Worm (Caenorhabditis elegans) whole organism, young adult: Measurements from ENCODE around the gene efk-1.

ENCODE experiments used
- B0019.2 ChIP-seq: fragments of 200-800 bp; sonication (Bioruptor generic); conservative IDR thresholded peaks from 2 replicates; pipeline ENCODE4 v1.3.6; 2022; ENCODE audit warnings: missing genetic modification reagents, missing genetic modification characterization, missing compliant biosample characterization
- B0336.3 ChIP-seq: fragments of 200-800 bp; sonication (Bioruptor generic); IDR thresholded peaks from 2 replicates; pipeline ENCODE4 v1.3.6; 2022; ENCODE audit warnings: missing genetic modification characterization, missing compliant biosample characterization
- C17E4.6 ChIP-seq: fragments of 200-800 bp; sonication (Bioruptor generic); IDR thresholded peaks from 2 replicates; pipeline ENCODE4 v1.3.6; 2022; ENCODE audit warnings: missing genetic modification reagents, missing genetic modification characterization, missing compliant biosample characterization
- F52B5.7 ChIP-seq: sonication (generic microtip); optimal IDR thresholded peaks from 2 replicates; lab custom pipeline; 2016; ENCODE audit warnings: mild to moderate bottlenecking, missing genetic modification characterization, missing compliant biosample characterization
- F55B11.4 ChIP-seq: sonication (generic microtip); optimal IDR thresholded peaks from 2 replicates; lab custom pipeline; 2016; ENCODE audit warnings: missing compliant biosample characterization, missing genetic modification characterization, borderline replicate concordance; ENCODE audit not compliant: insufficient read depth
- T07F8.4 ChIP-seq: sonication (generic microtip); optimal IDR thresholded peaks from 2 replicates; lab custom pipeline; 2016; ENCODE audit warnings: mild to moderate bottlenecking, missing genetic modification characterization, moderate library complexity, missing compliant biosample characterization
- Y53G8AR.9 ChIP-seq: fragments of 200-800 bp; sonication (Bioruptor generic); conservative IDR thresholded peaks from 2 replicates; pipeline ENCODE4 v1.3.6; 2022; ENCODE audit warnings: missing genetic modification reagents, missing genetic modification characterization, missing compliant biosample characterization
- Y79H2A.3 ChIP-seq: fragments of 200-800 bp; sonication (Bioruptor generic); conservative IDR thresholded peaks from 2 replicates; pipeline ENCODE4 v1.3.6; 2022; ENCODE audit warnings: missing genetic modification reagents, missing genetic modification characterization, missing compliant biosample characterization
- aptf-3 ChIP-seq: fragments of 200-800 bp; sonication (Bioruptor generic); IDR thresholded peaks from 2 replicates; pipeline ENCODE4 v1.3.6; 2022; ENCODE audit warnings: missing genetic modification characterization, missing compliant biosample characterization
- athp-1 ChIP-seq: sonication (generic microtip); optimal IDR thresholded peaks from 2 replicates; lab custom pipeline; 2017; ENCODE audit warnings: mild to moderate bottlenecking, missing genetic modification characterization, missing compliant biosample characterization
- attf-3 ChIP-seq: fragments of 200-800 bp; sonication (Bioruptor generic); conservative IDR thresholded peaks from 2 replicates; pipeline ENCODE4 v1.3.6; 2022; ENCODE audit warnings: missing genetic modification reagents, missing genetic modification characterization, missing compliant biosample characterization
- ccch-3 ChIP-seq: fragments of 200-800 bp; sonication (Bioruptor generic); optimal IDR thresholded peaks from 2 replicates; lab custom pipeline; 2018; ENCODE audit warnings: mild to moderate bottlenecking, missing genetic modification characterization, missing compliant biosample characterization
- cebp-1 ChIP-seq, 2 experiments: fragments of 200-800 bp in 1 of 2; sonication (Bioruptor generic) in 1 of 2; sonication (generic microtip) in 1 of 2; IDR thresholded peaks in 1 of 2; optimal IDR thresholded peaks in 1 of 2; 2 replicates each; pipeline versions ENCODE4 v1.3.6 to Lab custom; 2017 to 2022; ENCODE audit warnings: missing compliant biosample characterization in 2 of 2, missing genetic modification characterization in 2 of 2, mild to moderate bottlenecking in 1 of 2, missing genetic modification reagents in 1 of 2, moderate library complexity in 1 of 2
- ceh-100 ChIP-seq: fragments of 200-800 bp; sonication (Bioruptor generic); IDR thresholded peaks from 2 replicates; pipeline ENCODE4 v1.3.6; 2022; ENCODE audit warnings: missing genetic modification reagents, missing genetic modification characterization, missing compliant biosample characterization
- die-1 ChIP-seq: sonication (generic microtip); optimal IDR thresholded peaks from 2 replicates; lab custom pipeline; 2016; ENCODE audit warnings: missing genotype, mild to moderate bottlenecking, missing genetic modification characterization, missing compliant biosample characterization
- dpl-1 ChIP-seq: fragments of 150-350 bp; optimal IDR thresholded peaks from 2 replicates; lab custom pipeline; 2014; ENCODE audit warnings: missing biosample characterization, missing genetic modification reagents, missing genetic modification characterization
- efl-1 ChIP-seq: fragments of 150-350 bp; optimal IDR thresholded peaks from 2 replicates; lab custom pipeline; 2014; ENCODE audit warnings: missing biosample characterization, missing genetic modification reagents, missing genetic modification characterization
- egl-18 ChIP-seq: fragments of 200-800 bp; sonication (Bioruptor generic); IDR thresholded peaks from 2 replicates; pipeline ENCODE4 v1.3.6; 2022; ENCODE audit warnings: missing genetic modification reagents, missing genetic modification characterization, missing compliant biosample characterization
- ets-4 ChIP-seq: fragments of 200-800 bp; sonication (Bioruptor generic); optimal IDR thresholded peaks from 2 replicates; lab custom pipeline; 2018; ENCODE audit warnings: mild to moderate bottlenecking, missing genetic modification characterization, missing compliant biosample characterization
- gei-17 ChIP-seq: fragments of 200-800 bp; sonication (Bioruptor generic); optimal IDR thresholded peaks from 2 replicates; lab custom pipeline; 2018; ENCODE audit warnings: mild to moderate bottlenecking, missing genetic modification characterization, missing compliant biosample characterization
- him-1 ChIP-seq: sonication (generic microtip); optimal IDR thresholded peaks from 2 replicates; lab custom pipeline; 2016; ENCODE audit warnings: missing genotype, missing genetic modification reagents, missing genetic modification characterization, missing compliant biosample characterization
- hlh-26 ChIP-seq: fragments of 200-800 bp; sonication (Bioruptor generic); conservative IDR thresholded peaks from 2 replicates; pipeline ENCODE4 v1.3.6; 2022; ENCODE audit warnings: missing genetic modification reagents, missing genetic modification characterization, missing compliant biosample characterization
- hrde-1 ChIP-seq: sonication (generic microtip); optimal IDR thresholded peaks from 2 replicates; lab custom pipeline; 2016; ENCODE audit warnings: missing genetic modification characterization, mild to moderate bottlenecking, missing compliant biosample characterization, moderate library complexity, missing genotype, missing genetic modification reagents, borderline replicate concordance
- let-526 ChIP-seq: fragments of 200-800 bp; sonication (Bioruptor generic); IDR thresholded peaks from 2 replicates; pipeline ENCODE4 v1.3.6; 2022; ENCODE audit warnings: missing genetic modification reagents, missing genetic modification characterization, missing compliant biosample characterization
- let-607 ChIP-seq, 2 experiments: fragments of 200-800 bp in 1 of 2; sonication (Bioruptor generic) in 1 of 2; sonication (generic microtip) in 1 of 2; optimal IDR thresholded peaks; 2 replicates each; lab custom pipeline; 2016 to 2018; ENCODE audit warnings: mild to moderate bottlenecking in 2 of 2, missing compliant biosample characterization in 2 of 2, missing genetic modification characterization in 2 of 2, moderate library complexity in 2 of 2, missing genotype in 1 of 2
- lin-26 ChIP-seq: fragments of 200-800 bp; sonication (Bioruptor generic); IDR thresholded peaks from 2 replicates; pipeline ENCODE4 v1.3.6; 2022; ENCODE audit warnings: missing genetic modification reagents, missing genetic modification characterization, missing compliant biosample characterization
- lin-35 ChIP-seq, 3 experiments: fragments of 150-350 bp in 2 of 3; sonication (generic microtip) in 1 of 3; optimal IDR thresholded peaks; 2 replicates each; lab custom pipeline; 2014 to 2018; ENCODE audit warnings: missing biosample characterization in 3 of 3, missing genetic modification characterization in 3 of 3, missing genetic modification reagents in 3 of 3
- lsl-1 ChIP-seq: fragments of 200-800 bp; sonication (Bioruptor generic); optimal IDR thresholded peaks from 2 replicates; lab custom pipeline; 2018; ENCODE audit warnings: mild to moderate bottlenecking, missing genetic modification characterization, moderate library complexity, missing compliant biosample characterization
- madf-6 ChIP-seq: fragments of 200-800 bp; sonication (Bioruptor generic); IDR thresholded peaks from 2 replicates; pipeline ENCODE4 v1.3.6; 2022; ENCODE audit warnings: missing genetic modification reagents, missing genetic modification characterization, missing compliant biosample characterization
- mcd-1 ChIP-seq: fragments of 200-800 bp; sonication (Bioruptor generic); IDR thresholded peaks from 2 replicates; pipeline ENCODE4 v1.3.6; 2022; ENCODE audit warnings: missing genetic modification reagents, missing genetic modification characterization, missing compliant biosample characterization
- nfya-2 ChIP-seq: fragments of 200-800 bp; sonication (Bioruptor generic); IDR thresholded peaks from 2 replicates; pipeline ENCODE4 v1.3.6; 2022; ENCODE audit warnings: missing genetic modification reagents, missing genetic modification characterization, missing compliant biosample characterization
- nhr-27 ChIP-seq: fragments of 200-800 bp; sonication (Bioruptor generic); optimal IDR thresholded peaks from 2 replicates; lab custom pipeline; 2018; ENCODE audit warnings: mild to moderate bottlenecking, missing genetic modification characterization, moderate library complexity, missing compliant biosample characterization
- nhr-80 ChIP-seq: sonication (generic microtip); optimal IDR thresholded peaks from 2 replicates; lab custom pipeline; 2016; ENCODE audit warnings: missing genetic modification characterization, missing compliant biosample characterization
- nhr-90 ChIP-seq: sonication (generic microtip); optimal IDR thresholded peaks from 2 replicates; lab custom pipeline; 2016; ENCODE audit warnings: missing genotype, mild to moderate bottlenecking, missing genetic modification characterization, missing compliant biosample characterization
- pbrm-1 ChIP-seq: fragments of 200-800 bp; sonication (Bioruptor generic); IDR thresholded peaks from 2 replicates; pipeline ENCODE4 v1.3.6; 2022; ENCODE audit warnings: missing genetic modification reagents, missing genetic modification characterization, missing compliant biosample characterization
- rec-8 ChIP-seq, 2 experiments: sonication (generic microtip); optimal IDR thresholded peaks; 2 replicates each; lab custom pipeline; 2016; ENCODE audit warnings: mild to moderate bottlenecking in 2 of 2, missing genetic modification characterization in 2 of 2, missing genetic modification reagents in 2 of 2, missing genotype in 2 of 2, missing biosample characterization in 1 of 2, missing compliant biosample characterization in 1 of 2, moderate library complexity in 1 of 2
- snpc-1.1 ChIP-seq: sonication (generic microtip); optimal IDR thresholded peaks from 2 replicates; lab custom pipeline; 2017; ENCODE audit warnings: missing genetic modification characterization, mild to moderate bottlenecking, missing compliant biosample characterization, antibody characterized with exemption, moderate library complexity, missing genotype, missing genetic modification reagents; ENCODE audit not compliant: insufficient read depth
- snpc-1.3 ChIP-seq: sonication (generic microtip); optimal IDR thresholded peaks from 2 replicates; lab custom pipeline; 2017; ENCODE audit warnings: missing genetic modification characterization, mild to moderate bottlenecking, missing compliant biosample characterization, antibody characterized with exemption, moderate library complexity, missing genotype, missing genetic modification reagents; ENCODE audit not compliant: insufficient read depth
- snpc-4 ChIP-seq, 5 experiments: fragments of 150-350 bp in 1 of 5; sonication (generic microtip) in 4 of 5; optimal IDR thresholded peaks; 2 replicates each; lab custom pipeline; 2014 to 2018; ENCODE audit warnings: missing genetic modification characterization in 5 of 5, missing biosample characterization in 3 of 5, antibody characterized with exemption in 2 of 5, mild to moderate bottlenecking in 2 of 5, missing compliant biosample characterization in 2 of 5, missing genotype in 2 of 5, moderate library complexity in 2 of 5, missing genetic modification reagents in 1 of 5
- tbp1 ChIP-seq: fragments of 200-800 bp; sonication (Bioruptor generic); optimal IDR thresholded peaks from 2 replicates; lab custom pipeline; 2018; ENCODE audit warnings: mild to moderate bottlenecking, missing genetic modification characterization, missing compliant biosample characterization
- unc-130 ChIP-seq: sonication (generic microtip); optimal IDR thresholded peaks from 2 replicates; lab custom pipeline; 2016; ENCODE audit warnings: missing genetic modification reagents, missing genetic modification characterization, missing compliant biosample characterization
- ztf-22 ChIP-seq: fragments of 200-800 bp; sonication (Bioruptor generic); optimal IDR thresholded peaks from 2 replicates; lab custom pipeline; 2018; ENCODE audit warnings: mild to moderate bottlenecking, missing genetic modification characterization, moderate library complexity, missing compliant biosample characterization
- ztf-25 ChIP-seq: fragments of 200-800 bp; sonication (Bioruptor generic); IDR thresholded peaks from 2 replicates; pipeline ENCODE4 v1.3.6; 2022; ENCODE audit warnings: missing genetic modification reagents, missing genetic modification characterization, missing compliant biosample characterization
- ztf-3 ChIP-seq: fragments of 200-800 bp; sonication (Bioruptor generic); optimal IDR thresholded peaks from 2 replicates; lab custom pipeline; 2018; ENCODE audit warnings: mild to moderate bottlenecking, missing genetic modification characterization, missing compliant biosample characterization

efk-1 gene

ce11 chrIII:6132068-6132467, 36.3 kb downstream of the efk-1 start:
- TF ChIP-seq B0336.3 (GFP tag; lab: Robert Waterston, UW): peak; percentile 49; the same call in 1 of the 2 replicates
- TF ChIP-seq nhr-80 (tag; lab: Kevin White, UChicago): peak; percentile 15
- TF ChIP-seq lin-26 (GFP tag; lab: Robert Waterston, UW): no peak
- TF ChIP-seq snpc-1.3 (tag; lab: Kevin White, UChicago): no peak

ce11 chrIII:6123647-6124046, 44.7 kb downstream of the efk-1 start:
- TF ChIP-seq tbp1 (GFP tag; lab: Kevin White, UChicago) (peak; percentile 14), gei-17 (GFP tag; lab: Kevin White, UChicago) (no peak), nfya-2 (no peak), ztf-22 (GFP tag; lab: Kevin White, UChicago) (no peak), cebp-1 (GFP tag; IDR thresholded peaks at IDR 0.05; lab: Robert Waterston, UW) (no peak), cebp-1 (tag; optimal IDR thresholded peaks at IDR 0.05; lab: Kevin White, UChicago) (peak; percentile 24), ets-4 (GFP tag; lab: Kevin White, UChicago) (no peak), F55B11.4 (tag; lab: Kevin White, UChicago) (no peak), Y53G8AR.9 (no peak), athp-1 (tag; lab: Kevin White, UChicago) (peak; percentile 50), B0019.2 (GFP tag; lab: Robert Waterston, UW) (no peak), C17E4.6 (GFP tag; lab: Robert Waterston, UW) (no peak), snpc-4 (GFP tag; optimal IDR thresholded peaks at IDR 0.05; lab: Kevin White, UChicago) (no peak), snpc-4 (tag; optimal IDR thresholded peaks at IDR 0.05; lab: Kevin White, UChicago) (no peak), lsl-1 (GFP tag; lab: Kevin White, UChicago) (no peak), ceh-100 (0 out of 2 replicates have a peak, but pooled peaks have one; percentile 11), snpc-1.1 (tag; lab: Kevin White, UChicago) (no peak), F52B5.7 (peak; percentile 40), rec-8 (tag; optimal IDR thresholded peaks at IDR 0.05; lab: Kevin White, UChicago) (no peak), ztf-25 (GFP tag; lab: Robert Waterston, UW) (0 out of 2 replicates have a peak, but pooled peaks have one; percentile 9), let-526 (GFP tag; lab: Robert Waterston, UW) (no peak), efl-1 (no peak), madf-6 (GFP tag; lab: Robert Waterston, UW) (peak; percentile 33; the same call in 1 of the 2 replicates), let-607 (tag; optimal IDR thresholded peaks at IDR 0.05; lab: Kevin White, UChicago) (no peak), dpl-1 (GFP tag; lab: Kevin White, UChicago) (no peak), ztf-3 (GFP tag; lab: Kevin White, UChicago) (no peak), nhr-27 (no peak), T07F8.4 (tag; lab: Kevin White, UChicago) (no peak), him-1 (peak; percentile 42), aptf-3 (GFP tag; lab: Robert Waterston, UW) (peak; percentile 64; the same call in 1 of the 2 replicates), ccch-3 (GFP tag; lab: Kevin White, UChicago) (no peak), nhr-90 (no peak), die-1 (no peak), Y79H2A.3 (no peak), hrde-1 (tag; lab: Kevin White, UChicago) (peak; percentile 18), pbrm-1 (0 out of 2 replicates have a peak, but pooled peaks have one; percentile 11), egl-18 (GFP tag; lab: Robert Waterston, UW) (no peak), lin-35 (GFP tag; optimal IDR thresholded peaks at IDR 0.05; lab: Kevin White, UChicago) (peak in 1 of 3 experiments; percentile 62), hlh-26 (no peak), unc-130 (GFP tag; lab: Kevin White, UChicago) (no peak), mcd-1 (GFP tag; lab: Robert Waterston, UW) (no peak), attf-3 (no peak)
